Worm (Caenorhabditis elegans): ENCODE measurements around the gene nhr-176.

DNA sequence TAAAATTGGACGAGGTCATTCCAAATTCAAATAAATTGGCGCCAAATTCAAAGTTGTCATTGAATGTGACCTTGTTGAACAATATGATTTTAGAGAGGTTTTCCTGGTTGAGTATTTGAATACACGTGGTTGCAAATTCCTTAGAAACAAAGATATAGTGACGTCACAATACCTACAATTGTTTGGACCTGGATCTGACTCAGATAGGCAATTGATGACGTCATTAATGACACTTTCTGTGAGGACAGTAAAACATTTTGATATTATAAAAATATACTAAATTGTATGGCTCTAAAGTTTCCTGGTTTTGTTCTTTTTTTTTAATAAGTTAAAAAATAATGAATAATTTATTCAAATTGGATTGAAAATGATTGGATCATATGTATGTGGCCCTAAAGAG, 29.7 kb upstream of the nhr-176 start:
- TF ChIP-seq F57C9.4 (tag; optimal IDR thresholded peaks at IDR 0.05) (no peak), lin-26 (GFP tag; IDR thresholded peaks at IDR 0.05) (no peak), ekl-4 (GFP tag; IDR thresholded peaks at IDR 0.05) (no peak), pha-4 (tag; optimal IDR thresholded peaks at IDR 0.05) (no peak), nfyb-1 (GFP tag; IDR thresholded peaks at IDR 0.05) (no peak), snpc-3.4 (tag; optimal IDR thresholded peaks at IDR 0.05) (no peak), snpc-1.1 (tag; optimal IDR thresholded peaks at IDR 0.05; ENCODE audit: insufficient read depth) (no peak)

All from whole organism, young adult.